Fruit fly (Drosophila melanogaster) whole organism, embryonic: ENCODE data around the gene CG43750.

Source experiments
- Atf-2 ChIP-seq: fragments of 200-800 bp; sonication (Bioruptor generic); optimal IDR thresholded peaks from 2 replicates; lab custom pipeline; 2016; ENCODE audit warnings: missing biosample characterization, missing genetic modification characterization
- CG11560 ChIP-seq: fragments of 200-800 bp; sonication (Bioruptor generic); IDR thresholded peaks from 3 replicates; pipeline ENCODE4 v1.3.6; 2022; ENCODE audit warnings: missing biosample characterization, missing genetic modification characterization
- CG13624 ChIP-seq: fragments of 200-800 bp; sonication (Bioruptor generic); optimal IDR thresholded peaks from 2 replicates; lab custom pipeline; 2016; ENCODE audit warnings: missing biosample characterization, missing genetic modification characterization
- CG15479 ChIP-seq: fragments of 200-800 bp; sonication (Bioruptor generic); optimal IDR thresholded peaks from 3 replicates; lab custom pipeline; 2019; ENCODE audit warnings: missing biosample characterization, mild to moderate bottlenecking, missing genetic modification characterization, moderate library complexity
- CG15601 ChIP-seq: fragments of 200-800 bp; sonication (Bioruptor generic); optimal IDR thresholded peaks from 3 replicates; lab custom pipeline; 2019; ENCODE audit warnings: missing biosample characterization, mild to moderate bottlenecking, missing genetic modification characterization, moderate library complexity
- CG1647 ChIP-seq: fragments of 200-800 bp; sonication (Bioruptor generic); optimal IDR thresholded peaks from 3 replicates; lab custom pipeline; 2016; ENCODE audit warnings: missing biosample characterization, missing genetic modification characterization
- CG2120 ChIP-seq: fragments of 200-800 bp; sonication (Bioruptor generic); optimal IDR thresholded peaks from 3 replicates; lab custom pipeline; 2016; ENCODE audit warnings: missing biosample characterization, missing genetic modification characterization
- CG4617 ChIP-seq: fragments of 200-800 bp; sonication (Bioruptor generic); optimal IDR thresholded peaks from 3 replicates; lab custom pipeline; 2016; ENCODE audit warnings: missing biosample characterization, missing genetic modification characterization, borderline replicate concordance
- CG6272 ChIP-seq: fragments of 200-800 bp; sonication (Bioruptor generic); IDR thresholded peaks from 2 replicates; pipeline ENCODE4 v1.3.6; 2022; ENCODE audit warnings: missing biosample characterization, missing genetic modification characterization
- CG8924 ChIP-seq: fragments of 200-800 bp; optimal IDR thresholded peaks from 3 replicates; lab custom pipeline; 2019; ENCODE audit warnings: missing biosample characterization, mild to moderate bottlenecking, missing genetic modification characterization, moderate library complexity
- Dek ChIP-seq: fragments of 200-800 bp; sonication (Bioruptor generic); optimal IDR thresholded peaks from 3 replicates; lab custom pipeline; 2019; ENCODE audit warnings: missing biosample characterization, mild to moderate bottlenecking, missing genetic modification characterization, moderate library complexity
- ERR ChIP-seq: fragments of 200-800 bp; sonication (Bioruptor generic); optimal IDR thresholded peaks from 2 replicates; lab custom pipeline; 2016; ENCODE audit warnings: missing biosample characterization, missing genetic modification characterization
- Eip74EF ChIP-seq, 2 experiments: fragments of 200-800 bp in 1 of 2; fragments of >200 bp in 1 of 2; sonication (Bioruptor generic) in 1 of 2; optimal IDR thresholded peaks; 2 replicates each; lab custom pipeline; 2017 to 2019; ENCODE audit warnings: missing biosample characterization in 2 of 2, missing genetic modification characterization in 2 of 2, mild to moderate bottlenecking in 1 of 2, moderate library complexity in 1 of 2
- Gug ChIP-seq: fragments of 200-800 bp; sonication (Bioruptor generic); IDR thresholded peaks from 4 replicates; pipeline ENCODE4 v1.3.6; 2022; ENCODE audit warnings: missing biosample characterization, missing genetic modification characterization
- Lhr ChIP-seq: fragments of 200-800 bp; sonication (Bioruptor generic); optimal IDR thresholded peaks from 3 replicates; lab custom pipeline; 2017; ENCODE audit warnings: mild to moderate bottlenecking, missing biosample characterization, missing genetic modification reagents, missing genetic modification characterization
- MBD-R2 ChIP-seq: fragments of 200-800 bp; sonication (Bioruptor generic); IDR thresholded peaks from 2 replicates; pipeline ENCODE4 v1.3.6; 2022; ENCODE audit warnings: missing biosample characterization, missing genetic modification characterization
- Nf-YA ChIP-seq: fragments of 200-800 bp; sonication (Bioruptor generic); IDR thresholded peaks from 2 replicates; pipeline ENCODE4 v1.3.6; 2022; ENCODE audit warnings: missing biosample characterization, missing genetic modification characterization
- Nf-YB ChIP-seq: fragments of 200-800 bp; sonication (Bioruptor generic); optimal IDR thresholded peaks from 3 replicates; lab custom pipeline; 2019; ENCODE audit warnings: missing biosample characterization, mild to moderate bottlenecking, missing genetic modification characterization, moderate library complexity
- Pdp1 ChIP-seq, 2 experiments: fragments of 200-800 bp; sonication (Bioruptor generic); optimal IDR thresholded peaks; 3 replicates each; lab custom pipeline; 2016; ENCODE audit warnings: missing biosample characterization in 2 of 2, missing genetic modification characterization in 2 of 2, mild to moderate bottlenecking in 1 of 2, moderate library complexity in 1 of 2
- Ravus ChIP-seq: fragments of 200-800 bp; sonication (Bioruptor generic); IDR thresholded peaks from 2 replicates; pipeline ENCODE4 v1.3.6; 2022; ENCODE audit warnings: missing biosample characterization, missing genetic modification characterization
- ab ChIP-seq: fragments of 200-800 bp; sonication (Bioruptor generic); optimal IDR thresholded peaks from 2 replicates; lab custom pipeline; 2016; ENCODE audit warnings: missing biosample characterization, missing genetic modification characterization
- ara ChIP-seq: fragments of 200-800 bp; sonication (Bioruptor generic); IDR thresholded peaks from 2 replicates; pipeline ENCODE4 v1.3.6; 2022; ENCODE audit warnings: missing biosample characterization, missing genetic modification characterization
- chinmo ChIP-seq: fragments of 200-800 bp; sonication (Bioruptor generic); IDR thresholded peaks from 4 replicates; pipeline ENCODE4 v1.3.6; 2022; ENCODE audit warnings: missing biosample characterization, missing genetic modification characterization; ENCODE audit not compliant: partially characterized antibody
- cwo ChIP-seq: fragments of 200-800 bp; sonication (Bioruptor generic); optimal IDR thresholded peaks from 3 replicates; lab custom pipeline; 2017; ENCODE audit warnings: missing biosample characterization, missing genetic modification characterization, mild to moderate bottlenecking, moderate library complexity, missing genetic modification reagents
- exex ChIP-seq: fragments of 200-800 bp; sonication (Bioruptor generic); optimal IDR thresholded peaks from 4 replicates; lab custom pipeline; 2018; ENCODE audit warnings: missing biosample characterization, mild to moderate bottlenecking, missing genetic modification characterization, moderate library complexity
- grn ChIP-seq: fragments of 200-800 bp; sonication (Bioruptor generic); optimal IDR thresholded peaks from 3 replicates; lab custom pipeline; 2017; ENCODE audit warnings: missing biosample characterization, missing genetic modification characterization
- gsb-n ChIP-seq: fragments of 200-800 bp; sonication (Bioruptor generic); optimal IDR thresholded peaks from 3 replicates; lab custom pipeline; 2018; ENCODE audit warnings: missing biosample characterization, mild to moderate bottlenecking, missing genetic modification characterization
- ham ChIP-seq: fragments of 200-800 bp; sonication (Bioruptor generic); IDR thresholded peaks from 2 replicates; pipeline ENCODE4 v1.3.6; 2022; ENCODE audit warnings: missing biosample characterization, missing genetic modification characterization
- pzg ChIP-seq: fragments of 200-800 bp; sonication (Bioruptor generic); optimal IDR thresholded peaks from 3 replicates; lab custom pipeline; 2018; ENCODE audit warnings: missing biosample characterization, mild to moderate bottlenecking, missing genetic modification characterization, moderate library complexity
- sc ChIP-seq, 3 experiments: fragments of >200 bp in 2 of 3; fragments of 200-800 bp in 1 of 3; sonication (Bioruptor generic) in 1 of 3; optimal IDR thresholded peaks; 2 replicates in 2 of 3; 3 replicates in 1 of 3; lab custom pipeline; 2017; ENCODE audit warnings: mild to moderate bottlenecking in 1 of 3, missing biosample characterization in 1 of 3, missing genetic modification characterization in 1 of 3, missing genetic modification reagents in 1 of 3
- sd ChIP-seq: fragments of 200-800 bp; sonication (Bioruptor generic); optimal IDR thresholded peaks from 3 replicates; lab custom pipeline; 2018; ENCODE audit warnings: missing biosample characterization, mild to moderate bottlenecking, missing genetic modification characterization, moderate library complexity
- sens ChIP-seq: fragments of 200-800 bp; sonication (Bioruptor generic); peaks from one replicate; lab custom pipeline; 2016; ENCODE audit warnings: missing biosample characterization, missing genetic modification characterization
- sug ChIP-seq: fragments of 200-800 bp; optimal IDR thresholded peaks from 2 replicates; lab custom pipeline; 2019; ENCODE audit warnings: missing biosample characterization, mild to moderate bottlenecking, missing genetic modification characterization, moderate library complexity

CG43750 gene

DNA sequence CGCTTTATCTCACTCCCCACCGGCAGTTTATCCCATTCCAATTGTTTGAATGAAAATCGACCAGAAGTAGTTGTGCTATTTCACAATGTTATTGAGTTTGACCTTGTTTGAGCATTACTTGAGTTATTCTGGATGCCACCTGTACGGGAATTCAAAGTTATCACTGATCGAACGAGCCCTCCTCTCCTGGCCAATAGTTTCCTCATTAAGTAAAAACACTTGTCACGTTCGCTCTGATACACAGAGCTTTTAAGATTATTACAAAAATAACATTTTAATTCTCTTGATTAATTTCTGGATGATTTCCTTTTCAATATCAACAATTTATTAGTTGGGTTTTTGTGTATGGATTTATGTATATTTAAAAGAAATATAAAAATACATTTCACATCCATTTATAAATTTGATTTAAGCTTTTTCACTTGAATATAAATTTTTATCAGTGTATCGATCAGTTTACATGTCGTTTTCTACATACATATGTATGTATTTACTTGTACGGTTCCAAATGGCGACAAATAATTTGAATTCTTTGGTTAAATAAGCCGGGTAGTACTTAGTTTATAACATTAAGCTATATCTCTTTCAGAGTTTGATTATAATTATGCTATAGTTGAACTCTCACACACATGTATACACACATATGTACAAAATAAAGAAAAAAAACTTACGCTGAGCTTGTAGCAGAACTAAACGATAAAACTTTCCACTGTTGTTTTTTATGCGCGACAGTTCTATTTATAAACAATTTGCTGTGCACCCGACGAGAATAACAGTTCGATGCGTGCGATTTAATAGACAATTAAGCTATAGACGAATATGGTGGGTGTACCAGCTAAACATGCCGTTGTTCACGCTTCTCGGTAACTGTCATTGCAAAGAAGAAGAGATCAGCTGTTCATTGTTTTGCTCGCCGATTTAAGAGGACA lies 16.4 kb downstream of the CG43750 start, which contains the start of the genes CG3609 and CG15390 (continued):
- TF ChIP-seq gsb-n (tag; lab: Kevin White, UChicago) (peak; percentile 54), Nf-YB (peak; percentile 31), CG2120 (peak; percentile 96), CG15601 (tag; lab: Kevin White, UChicago) (peak; percentile 22), Dek (tag; lab: Kevin White, UChicago) (peak; percentile 82), CG11560 (tag; lab: Robert Waterston, UW) (peak; percentile 68), pzg (GFP tag; lab: Kevin White, UChicago) (peak; percentile 80), MBD-R2 (GFP tag; lab: Robert Waterston, UW) (peak; percentile 97), ab (GFP tag; lab: Kevin White, UChicago) (peak; percentile 80), ham (GFP tag; lab: Robert Waterston, UW) (no peak; the same call in 1 of the 2 replicates), Gug (peak; percentile 92), grn (GFP tag; lab: Kevin White, UChicago) (peak; percentile 40)

DNA sequence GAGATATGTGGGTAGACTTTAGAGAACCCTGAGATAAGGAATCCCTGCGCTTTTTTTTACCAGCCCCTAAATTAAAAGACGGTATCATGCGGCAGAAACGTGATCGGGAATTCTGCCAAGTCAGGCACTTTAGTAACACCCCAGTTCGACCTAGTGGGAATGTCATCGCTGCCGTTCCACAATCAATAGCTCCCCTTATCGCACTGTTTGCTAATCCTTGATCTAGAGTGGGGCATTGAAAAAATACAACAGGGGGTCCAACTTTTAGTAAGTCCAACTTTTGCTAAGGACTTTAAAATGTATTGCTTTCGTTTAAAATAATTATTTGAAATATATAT lies 18.4 kb downstream of the CG43750 start:
- no peak for TF ChIP-seq CG6272 (GFP tag; lab: Robert Waterston, UW)
- peak; percentile 1 for TF ChIP-seq sd
- no peak for TF ChIP-seq CG4617 (GFP tag; lab: Kevin White, UChicago)
- TF ChIP-seq Lhr (GFP tag; lab: Kevin White, UChicago): no peak
- TF ChIP-seq Eip74EF (GFP tag; optimal IDR thresholded peaks at IDR 0.05; lab: Kevin White, UChicago): no peak
- TF ChIP-seq CG1647 (GFP tag; lab: Kevin White, UChicago): no peak
- TF ChIP-seq ara (GFP tag; lab: Robert Waterston, UW): no peak
- TF ChIP-seq CG8924: no peak
- no peak for TF ChIP-seq CG13624
- no peak for TF ChIP-seq sc (optimal IDR thresholded peaks at IDR 0.05; lab: Kevin White, UChicago)
- TF ChIP-seq sc (GFP tag; optimal IDR thresholded peaks at IDR 0.05; lab: Kevin White, UChicago): no peak
- TF ChIP-seq exex (tag; lab: Kevin White, UChicago): peak; percentile 25
- peak; percentile 97 for TF ChIP-seq sug
- peak; percentile 75 for TF ChIP-seq cwo (GFP tag; lab: Kevin White, UChicago)
- TF ChIP-seq Nf-YA (GFP tag; lab: Robert Waterston, UW): no peak
- 0 out of 4 replicates have a peak, but pooled peaks have one; percentile 43 for TF ChIP-seq chinmo (GFP tag; lab: Robert Waterston, UW)
- peak; percentile 58 for TF ChIP-seq grn (GFP tag; lab: Kevin White, UChicago)
- peak; percentile 38 for TF ChIP-seq ERR
- TF ChIP-seq sens (GFP tag; lab: Kevin White, UChicago): peak; percentile 39
- TF ChIP-seq Atf-2 (GFP tag; lab: Kevin White, UChicago): no peak
- TF ChIP-seq, all 482 proteins: peak for 8

DNA sequence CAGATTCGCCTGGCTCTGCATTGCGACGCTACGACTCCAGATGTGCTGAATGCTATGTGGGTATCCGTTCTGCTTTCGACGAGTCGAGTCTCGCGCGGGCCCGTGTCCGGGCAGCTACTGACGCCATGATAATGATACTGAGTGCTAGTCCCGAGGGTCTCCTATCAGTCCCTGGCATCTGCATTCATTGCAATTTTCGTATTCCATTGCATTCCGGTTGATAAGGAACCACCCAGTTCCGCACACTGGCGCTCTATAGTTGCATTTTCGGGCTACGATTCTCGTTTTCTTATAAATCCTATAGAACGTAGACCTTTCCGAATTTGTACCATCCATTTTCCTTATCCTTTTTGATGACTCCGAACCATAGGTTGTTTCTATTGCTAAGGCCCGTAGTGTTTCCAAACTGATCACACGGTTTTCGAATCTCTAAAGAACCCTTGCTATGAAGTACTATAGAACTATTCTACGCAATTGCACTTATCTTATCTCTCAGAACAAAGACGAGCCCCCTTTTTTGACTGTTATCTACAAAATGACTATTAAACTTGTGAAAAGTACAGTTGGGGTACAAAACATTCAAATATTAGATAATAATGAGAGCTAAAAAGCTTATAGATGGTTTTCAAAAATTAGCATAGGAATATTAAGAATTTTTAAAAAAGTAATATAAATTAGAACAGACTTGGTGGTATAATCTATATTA lies 18.9 kb downstream of the CG43750 start, which contains the start of gene CG3597:
Gene CG3597, minus strand, starts transcription at position 119 of the 706 bp plus-strand sequence.
- TF ChIP-seq exex (tag; lab: Kevin White, UChicago) (peak; percentile 51), Ravus (GFP tag; lab: Robert Waterston, UW) (no peak), Pdp1 (GFP tag; optimal IDR thresholded peaks at IDR 0.05; lab: Kevin White, UChicago) (peak in 1 of 2 experiments; percentile 14), CG15479 (GFP tag; lab: Kevin White, UChicago) (peak; percentile 11)
